Fruit fly (Drosophila melanogaster) whole organism, embryonic: Measurements from ENCODE around the gene Fitm.
A peak's percentile ranks its signal among the peaks of the same experiment; 100 is the strongest.

Experiments
- Asciz ChIP-seq: fragments of 200-800 bp; sonication (Bioruptor generic); optimal IDR thresholded peaks from 2 replicates; lab custom pipeline; 2017; ENCODE audit warnings: missing biosample characterization, mild to moderate bottlenecking, missing genetic modification characterization, missing genetic modification reagents
- CG10462 ChIP-seq: fragments of 200-800 bp; sonication (Bioruptor generic); optimal IDR thresholded peaks from 2 replicates; lab custom pipeline; 2016; ENCODE audit warnings: missing biosample characterization, missing genetic modification characterization
- CG10979 ChIP-seq: fragments of 200-800 bp; sonication (Bioruptor generic); optimal IDR thresholded peaks from 2 replicates; lab custom pipeline; 2018; ENCODE audit warnings: missing biosample characterization, mild to moderate bottlenecking, missing genetic modification characterization, moderate library complexity
- CG13287 ChIP-seq: fragments of 200-800 bp; sonication (Bioruptor generic); IDR thresholded peaks from 2 replicates; pipeline ENCODE4 v1.3.6; 2022; ENCODE audit warnings: missing biosample characterization, missing genetic modification characterization; ENCODE audit not compliant: partially characterized antibody
- CG14667 ChIP-seq: fragments of 200-800 bp; sonication (Bioruptor generic); IDR thresholded peaks from 2 replicates; pipeline ENCODE4 v1.3.6; 2022; ENCODE audit warnings: missing biosample characterization, missing genetic modification characterization
- CG15696 ChIP-seq: fragments of 200-800 bp; sonication (Bioruptor generic); optimal IDR thresholded peaks from 2 replicates; lab custom pipeline; 2019; ENCODE audit warnings: missing biosample characterization, mild to moderate bottlenecking, missing genetic modification characterization, moderate library complexity
- CG1602 ChIP-seq: fragments of 200-800 bp; sonication (Bioruptor generic); optimal IDR thresholded peaks from 3 replicates; lab custom pipeline; 2016; ENCODE audit warnings: missing biosample characterization, missing genetic modification characterization
- CG1647 ChIP-seq: fragments of 200-800 bp; sonication (Bioruptor generic); optimal IDR thresholded peaks from 3 replicates; lab custom pipeline; 2016; ENCODE audit warnings: missing biosample characterization, missing genetic modification characterization
- CG16815 ChIP-seq: fragments of 200-800 bp; sonication (Bioruptor generic); optimal IDR thresholded peaks from 3 replicates; lab custom pipeline; 2017; ENCODE audit warnings: missing biosample characterization, mild to moderate bottlenecking, missing genetic modification characterization
- CG17568 ChIP-seq: fragments of 200-800 bp; sonication (Bioruptor generic); optimal IDR thresholded peaks from 2 replicates; lab custom pipeline; 2018; ENCODE audit warnings: missing biosample characterization, mild to moderate bottlenecking, missing genetic modification characterization, moderate library complexity
- CG17612 ChIP-seq: fragments of 200-800 bp; sonication (Bioruptor generic); IDR thresholded peaks from 2 replicates; pipeline ENCODE4 v1.3.6; 2022; ENCODE audit warnings: missing biosample characterization, missing genetic modification characterization
- CG18011 ChIP-seq: fragments of 200-800 bp; sonication (Bioruptor generic); optimal IDR thresholded peaks from 2 replicates; lab custom pipeline; 2017; ENCODE audit warnings: missing biosample characterization, missing genetic modification characterization, mild to moderate bottlenecking, moderate library complexity, missing genotype
- CG18262 ChIP-seq: fragments of 200-800 bp; optimal IDR thresholded peaks from 3 replicates; lab custom pipeline; 2019; ENCODE audit warnings: missing biosample characterization, mild to moderate bottlenecking, missing genetic modification characterization, moderate library complexity
- CG1832 ChIP-seq: fragments of 200-800 bp; sonication (Bioruptor generic); optimal IDR thresholded peaks from 2 replicates; lab custom pipeline; 2017; ENCODE audit warnings: missing biosample characterization, mild to moderate bottlenecking, missing genetic modification characterization, inconsistent platforms
- CG18599 ChIP-seq: fragments of 200-800 bp; sonication (Bioruptor generic); optimal IDR thresholded peaks from 3 replicates; lab custom pipeline; 2017; ENCODE audit warnings: missing biosample characterization, missing genetic modification characterization, mild to moderate bottlenecking, moderate library complexity, missing genetic modification reagents
- CG2120 ChIP-seq: fragments of 200-800 bp; sonication (Bioruptor generic); optimal IDR thresholded peaks from 3 replicates; lab custom pipeline; 2016; ENCODE audit warnings: missing biosample characterization, missing genetic modification characterization
- CG2712 ChIP-seq: fragments of 200-800 bp; optimal IDR thresholded peaks from 3 replicates; lab custom pipeline; 2019; ENCODE audit warnings: missing biosample characterization, mild to moderate bottlenecking, missing genetic modification characterization, moderate library complexity
- CG3281 ChIP-seq: fragments of 200-800 bp; sonication (Bioruptor generic); optimal IDR thresholded peaks from 3 replicates; lab custom pipeline; 2017; ENCODE audit warnings: missing biosample characterization, mild to moderate bottlenecking, missing genetic modification characterization
- CG4282 ChIP-seq: fragments of 200-800 bp; sonication (Bioruptor generic); optimal IDR thresholded peaks from 2 replicates; lab custom pipeline; 2016; ENCODE audit warnings: missing biosample characterization, missing genetic modification characterization
- CG4404 ChIP-seq: fragments of 200-800 bp; sonication (Bioruptor generic); IDR thresholded peaks from 2 replicates; pipeline ENCODE4 v1.3.6; 2022; ENCODE audit warnings: missing biosample characterization, missing genetic modification characterization
- CG6272 ChIP-seq: fragments of 200-800 bp; sonication (Bioruptor generic); IDR thresholded peaks from 2 replicates; pipeline ENCODE4 v1.3.6; 2022; ENCODE audit warnings: missing biosample characterization, missing genetic modification characterization
- CG7357 ChIP-seq: fragments of 200-800 bp; sonication (Bioruptor generic); IDR thresholded peaks from 3 replicates; pipeline ENCODE4 v1.3.6; 2022; ENCODE audit warnings: missing biosample characterization, missing genetic modification characterization
- CG8478 ChIP-seq: fragments of >200 bp; optimal IDR thresholded peaks from 2 replicates; lab custom pipeline; 2018
- CrebB ChIP-seq: fragments of 200-800 bp; sonication (Bioruptor generic); optimal IDR thresholded peaks from 3 replicates; lab custom pipeline; 2018; ENCODE audit warnings: missing biosample characterization, mild to moderate bottlenecking, missing genetic modification characterization
- Dek ChIP-seq: fragments of 200-800 bp; sonication (Bioruptor generic); optimal IDR thresholded peaks from 3 replicates; lab custom pipeline; 2019; ENCODE audit warnings: missing biosample characterization, mild to moderate bottlenecking, missing genetic modification characterization, moderate library complexity
- Dip3 ChIP-seq: fragments of 200-800 bp; sonication (Bioruptor generic); optimal IDR thresholded peaks from 3 replicates; lab custom pipeline; 2016; ENCODE audit warnings: missing biosample characterization, missing genetic modification characterization
- Drgx ChIP-seq: fragments of 200-800 bp; sonication (Bioruptor generic); IDR thresholded peaks from 2 replicates; pipeline ENCODE4 v1.3.6; 2022; ENCODE audit warnings: missing biosample characterization, missing genetic modification characterization
- HLH54F ChIP-seq: fragments of 200-800 bp; sonication (Bioruptor generic); optimal IDR thresholded peaks from 3 replicates; lab custom pipeline; 2016; ENCODE audit warnings: missing biosample characterization, missing genetic modification characterization
- Hand ChIP-seq: fragments of 200-800 bp; sonication (Bioruptor generic); optimal IDR thresholded peaks from 2 replicates; lab custom pipeline; 2017; ENCODE audit warnings: mild to moderate bottlenecking, missing biosample characterization, missing genetic modification reagents, missing genetic modification characterization
- Hmr ChIP-seq: fragments of 200-800 bp; sonication (Bioruptor generic); optimal IDR thresholded peaks from 3 replicates; lab custom pipeline; 2017; ENCODE audit warnings: mild to moderate bottlenecking, missing biosample characterization, missing genetic modification reagents, missing genetic modification characterization
- Oaz ChIP-seq: fragments of 200-800 bp; sonication (Bioruptor generic); IDR thresholded peaks from 2 replicates; pipeline ENCODE4 v1.3.6; 2022; ENCODE audit warnings: missing biosample characterization, missing genetic modification characterization
- Side ChIP-seq: fragments of 200-800 bp; sonication (Bioruptor generic); optimal IDR thresholded peaks from 2 replicates; lab custom pipeline; 2016; ENCODE audit warnings: missing biosample characterization, missing genetic modification characterization
- Sox100B ChIP-seq: fragments of 200-800 bp; sonication (Bioruptor generic); optimal IDR thresholded peaks from 3 replicates; lab custom pipeline; 2018; ENCODE audit warnings: missing biosample characterization, mild to moderate bottlenecking, missing genetic modification characterization
- Sox102F ChIP-seq: fragments of 200-800 bp; sonication (Bioruptor generic); optimal IDR thresholded peaks from 2 replicates; lab custom pipeline; 2018; ENCODE audit warnings: missing biosample characterization, mild to moderate bottlenecking, missing genetic modification characterization, moderate library complexity
- Sry-β ChIP-seq: fragments of 200-800 bp; sonication (Bioruptor generic); optimal IDR thresholded peaks from 2 replicates; lab custom pipeline; 2018; ENCODE audit warnings: missing biosample characterization, mild to moderate bottlenecking, missing genetic modification characterization, moderate library complexity
- Sry-δ ChIP-seq: fragments of 200-800 bp; sonication (Bioruptor generic); optimal IDR thresholded peaks from 2 replicates; lab custom pipeline; 2016; ENCODE audit warnings: missing biosample characterization, missing genetic modification characterization
- Trl ChIP-seq, 3 experiments: fragments of >200 bp in 2 of 3; fragments of 200-800 bp in 1 of 3; sonication (Bioruptor generic) in 1 of 3; optimal IDR thresholded peaks; 2 replicates in 1 of 3; 3 replicates in 2 of 3; lab custom pipeline; 2016 to 2017; ENCODE audit warnings: missing biosample characterization in 1 of 3, missing genetic modification characterization in 1 of 3
- amos ChIP-seq: fragments of 200-800 bp; sonication (Bioruptor generic); IDR thresholded peaks from 2 replicates; pipeline ENCODE4 v1.3.6; 2022; ENCODE audit warnings: missing biosample characterization, missing genetic modification characterization; ENCODE audit not compliant: partially characterized antibody
- aop ChIP-seq: fragments of 200-800 bp; sonication (Bioruptor generic); IDR thresholded peaks from 2 replicates; pipeline ENCODE4 v1.3.6; 2022; ENCODE audit warnings: missing biosample characterization, missing genetic modification characterization
- bab2 ChIP-seq: fragments of 200-800 bp; sonication (Bioruptor generic); optimal IDR thresholded peaks from 2 replicates; lab custom pipeline; 2016; ENCODE audit warnings: missing biosample characterization, missing genetic modification characterization
- br ChIP-seq: fragments of >200 bp; optimal IDR thresholded peaks from 2 replicates; lab custom pipeline; 2017
- dmrt99B ChIP-seq: fragments of 200-800 bp; sonication (Bioruptor generic); optimal IDR thresholded peaks from 2 replicates; lab custom pipeline; 2018; ENCODE audit warnings: missing biosample characterization, mild to moderate bottlenecking, missing genetic modification characterization, moderate library complexity
- dpn ChIP-seq, 2 experiments: fragments of 200-800 bp; sonication (Bioruptor generic); optimal IDR thresholded peaks; 3 replicates each; lab custom pipeline; 2016; ENCODE audit warnings: missing biosample characterization in 2 of 2, missing genetic modification characterization in 2 of 2
- fd3F ChIP-seq: fragments of 200-800 bp; sonication (Bioruptor generic); optimal IDR thresholded peaks from 2 replicates; lab custom pipeline; 2018; ENCODE audit warnings: missing biosample characterization, mild to moderate bottlenecking, missing genetic modification characterization, moderate library complexity
- grau ChIP-seq: fragments of 200-800 bp; optimal IDR thresholded peaks from 3 replicates; lab custom pipeline; 2019; ENCODE audit warnings: missing biosample characterization, mild to moderate bottlenecking, missing genetic modification characterization, moderate library complexity
- jigr1 ChIP-seq: fragments of 200-800 bp; sonication (Bioruptor generic); IDR thresholded peaks from 3 replicates; pipeline ENCODE4 v1.3.6; 2022; ENCODE audit warnings: missing biosample characterization, missing genetic modification characterization
- kah ChIP-seq: fragments of 200-800 bp; sonication (Bioruptor generic); optimal IDR thresholded peaks from 2 replicates; lab custom pipeline; 2018; ENCODE audit warnings: missing biosample characterization, mild to moderate bottlenecking, missing genetic modification characterization
- p53 ChIP-seq: fragments of 200-800 bp; sonication (Bioruptor generic); optimal IDR thresholded peaks from 2 replicates; lab custom pipeline; 2016; ENCODE audit warnings: missing biosample characterization, missing genetic modification characterization
- phol ChIP-seq: fragments of 200-800 bp; sonication (Bioruptor generic); optimal IDR thresholded peaks from 3 replicates; lab custom pipeline; 2018; ENCODE audit warnings: missing biosample characterization, mild to moderate bottlenecking, missing genetic modification characterization, moderate library complexity
- zen2 ChIP-seq: fragments of 200-800 bp; sonication (Bioruptor generic); IDR thresholded peaks from 3 replicates; pipeline ENCODE4 v1.3.6; 2022; ENCODE audit warnings: missing biosample characterization, missing genetic modification characterization; ENCODE audit not compliant: partially characterized antibody

Gene Fitm

DNA sequence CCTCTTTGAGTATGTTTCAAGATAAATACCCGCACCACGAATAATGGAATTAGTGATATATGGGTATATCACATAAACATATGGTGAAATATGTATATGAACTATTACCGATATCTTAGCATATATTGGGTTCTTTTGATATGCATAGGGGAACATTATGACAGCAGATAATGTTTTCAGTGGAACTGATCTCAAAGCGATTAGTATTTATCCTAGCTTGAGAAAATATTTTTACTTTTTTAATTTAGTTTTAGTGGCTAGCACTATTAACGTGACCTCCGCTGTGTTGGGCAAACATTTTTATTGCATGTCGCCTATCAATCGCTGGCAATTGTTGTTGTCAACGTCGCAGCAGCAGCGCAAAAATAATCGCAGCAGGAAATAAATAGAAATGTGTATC lies 42.5 kb upstream of the Fitm start (continued):
- 0 out of 2 replicates have a peak, but pooled peaks have one; percentile 9 for TF ChIP-seq Drgx (GFP tag; lab: Robert Waterston, UW)
- peak; percentile 14 for TF ChIP-seq CG10979 (tag; lab: Kevin White, UChicago)
- no peak for TF ChIP-seq CG15696 (tag; lab: Kevin White, UChicago)
- TF ChIP-seq CG18011: peak; percentile 6
- no peak for TF ChIP-seq CG1832 (GFP tag; lab: Kevin White, UChicago)
- TF ChIP-seq CG2120 (GFP tag; lab: Kevin White, UChicago): peak; percentile 49
- TF ChIP-seq CG1602 (GFP tag; lab: Kevin White, UChicago): peak; percentile 18
- TF ChIP-seq HLH54F (GFP tag; lab: Kevin White, UChicago): peak; percentile 7
- peak; percentile 10 for TF ChIP-seq CG3281 (GFP tag; lab: Kevin White, UChicago)
- TF ChIP-seq CG18599 (GFP tag; lab: Kevin White, UChicago): peak; percentile 1
- TF ChIP-seq phol: peak; percentile 54
- no peak for TF ChIP-seq bab2 (GFP tag; lab: Kevin White, UChicago)
- TF ChIP-seq Hand (GFP tag; lab: Kevin White, UChicago): no peak
- TF ChIP-seq, all 482 proteins: peak for 70

dm6 chr3L:5187572-5187934 lies 41.7 kb upstream of the Fitm start:
- TF ChIP-seq amos: no peak
- TF ChIP-seq CG13287 (GFP tag; lab: Robert Waterston, UW): no peak
- TF ChIP-seq CG4282 (GFP tag; lab: Kevin White, UChicago): no peak
- no peak for TF ChIP-seq br (lab: Kevin White, UChicago)
- TF ChIP-seq Sry-β (GFP tag; lab: Kevin White, UChicago): no peak
- no peak for TF ChIP-seq aop (GFP tag; lab: Robert Waterston, UW)
- TF ChIP-seq Hmr (GFP tag; lab: Kevin White, UChicago): no peak
- TF ChIP-seq Sox100B: peak; percentile 6
- peak; percentile 41; the same call in 1 of the 3 replicates for TF ChIP-seq jigr1 (GFP tag; lab: Robert Waterston, UW)
- peak; percentile 59 for TF ChIP-seq dmrt99B
- peak; percentile 16 for TF ChIP-seq Sry-δ (GFP tag; lab: Kevin White, UChicago)
- TF ChIP-seq Dek (tag; lab: Kevin White, UChicago): peak; percentile 9
- TF ChIP-seq CG17568 (GFP tag; lab: Kevin White, UChicago): peak; percentile 27
- peak; percentile 83 for TF ChIP-seq CG2712 (tag; lab: Kevin White, UChicago)
- TF ChIP-seq dpn (GFP tag; optimal IDR thresholded peaks at IDR 0.05; lab: Kevin White, UChicago): peak; percentile 9 to 56
- peak; percentile 32 for TF ChIP-seq Side (GFP tag; lab: Kevin White, UChicago)
- peak; percentile 62; the same call in 1 of the 2 replicates for TF ChIP-seq CG14667 (GFP tag; lab: Robert Waterston, UW)
- TF ChIP-seq grau (tag; lab: Kevin White, UChicago): peak; percentile 66
- peak; percentile 48 for TF ChIP-seq CG4404 (GFP tag; lab: Robert Waterston, UW)
- TF ChIP-seq Sox102F (GFP tag; lab: Kevin White, UChicago): peak; percentile 80
- peak; percentile 41 for TF ChIP-seq CG16815 (GFP tag; lab: Kevin White, UChicago)
- TF ChIP-seq kah: no peak
- peak; percentile 64 for TF ChIP-seq Asciz (GFP tag; lab: Kevin White, UChicago)
- peak; percentile 55 for TF ChIP-seq CG18262 (tag; lab: Kevin White, UChicago)
- TF ChIP-seq CG17612 (GFP tag; lab: Robert Waterston, UW): no peak
- TF ChIP-seq CG8478 (lab: Kevin White, UChicago): no peak
- peak; percentile 21 for TF ChIP-seq Dip3 (GFP tag; lab: Kevin White, UChicago)
- no peak for TF ChIP-seq CG1647 (GFP tag; lab: Kevin White, UChicago)
- no peak for TF ChIP-seq CG6272
- TF ChIP-seq Oaz (GFP tag; lab: Robert Waterston, UW): no peak
- TF ChIP-seq p53 (GFP tag; lab: Kevin White, UChicago): no peak
- peak; percentile 8 for TF ChIP-seq CrebB (tag; lab: Kevin White, UChicago)
- TF ChIP-seq zen2 (GFP tag; lab: Robert Waterston, UW): no peak
- TF ChIP-seq fd3F: peak; percentile 8
- TF ChIP-seq CG10462 (GFP tag; lab: Kevin White, UChicago): no peak
- TF ChIP-seq CG7357 (GFP tag; lab: Robert Waterston, UW): peak; percentile 32; the same call in 1 of the 3 replicates
- TF ChIP-seq Trl (optimal IDR thresholded peaks at IDR 0.05; lab: Kevin White, UChicago): no peak
- TF ChIP-seq Trl (GFP tag; optimal IDR thresholded peaks at IDR 0.05; lab: Kevin White, UChicago): no peak
